Worm (Caenorhabditis elegans) whole organism, early embryonic: ENCODE measurements around the gene ran-2.

Experiments used
- ama-1 ChIP-seq: fragments of 150-350 bp; optimal IDR thresholded peaks from 2 replicates; lab custom pipeline; 2014
- hmg-4 ChIP-seq: fragments of 200-800 bp; sonication (Bioruptor generic); optimal IDR thresholded peaks from 2 replicates; lab custom pipeline; 2018; ENCODE audit warnings: mild to moderate bottlenecking, missing genetic modification characterization, missing compliant biosample characterization

- TF ChIP-seq ama-1 (no peak), hmg-4 (GFP tag; lab: Kevin White, UChicago) (no peak)
These were observed 45.0 kb downstream of the ran-2 start for ce11 chrIII:7978289-7978688.
